Worm (Caenorhabditis elegans) whole organism, late embryonic: Measurements from ENCODE around the gene hnd-1.

ENCODE experiments used
- K02D7.2 ChIP-seq: sonication (generic microtip); optimal IDR thresholded peaks from 2 replicates; lab custom pipeline; 2017; ENCODE audit warnings: mild to moderate bottlenecking, missing genetic modification characterization, missing compliant biosample characterization
- K09A11.1 ChIP-seq: sonication (generic microtip); optimal IDR thresholded peaks from 2 replicates; lab custom pipeline; 2017; ENCODE audit warnings: antibody characterized with exemption, mild to moderate bottlenecking, missing genetic modification characterization, missing compliant biosample characterization; ENCODE audit not compliant: insufficient read depth
- ceh-18 ChIP-seq: sonication (generic microtip); optimal IDR thresholded peaks from 2 replicates; lab custom pipeline; 2016; ENCODE audit warnings: missing genetic modification characterization, missing compliant biosample characterization
- ceh-22 ChIP-seq: sonication (generic microtip); optimal IDR thresholded peaks from 2 replicates; lab custom pipeline; 2017; ENCODE audit warnings: missing biosample characterization, missing genetic modification characterization
- ceh-24 ChIP-seq: sonication (generic microtip); optimal IDR thresholded peaks from 2 replicates; lab custom pipeline; 2016; ENCODE audit warnings: mild to moderate bottlenecking, missing genetic modification characterization, missing compliant biosample characterization
- ceh-45 ChIP-seq: fragments of 200-800 bp; sonication (Bioruptor generic); IDR thresholded peaks from 2 replicates; pipeline ENCODE4 v1.3.6; 2022; ENCODE audit warnings: missing genetic modification reagents, missing genetic modification characterization, missing compliant biosample characterization
- ceh-48 ChIP-seq: sonication (generic microtip); optimal IDR thresholded peaks from 2 replicates; lab custom pipeline; 2016; ENCODE audit warnings: missing genetic modification characterization, inconsistent platforms, missing compliant biosample characterization
- ceh-9 ChIP-seq: sonication (generic microtip); optimal IDR thresholded peaks from 2 replicates; lab custom pipeline; 2016; ENCODE audit warnings: mild to moderate bottlenecking, missing genetic modification characterization, inconsistent platforms, missing compliant biosample characterization
- che-1 ChIP-seq: sonication (generic microtip); optimal IDR thresholded peaks from 2 replicates; lab custom pipeline; 2016; ENCODE audit warnings: mild to moderate bottlenecking, missing genetic modification characterization, missing compliant biosample characterization
- dmd-4 ChIP-seq: sonication (generic microtip); optimal IDR thresholded peaks from 2 replicates; lab custom pipeline; 2016; ENCODE audit warnings: borderline replicate concordance, missing genetic modification characterization, missing compliant biosample characterization
- elt-2 ChIP-seq: sonication (generic microtip); optimal IDR thresholded peaks from 2 replicates; lab custom pipeline; 2016; ENCODE audit warnings: missing genetic modification reagents, missing genetic modification characterization, missing compliant biosample characterization
- eyg-1 ChIP-seq: sonication (generic microtip); optimal IDR thresholded peaks from 2 replicates; lab custom pipeline; 2016; ENCODE audit warnings: missing genotype, missing genetic modification characterization, missing compliant biosample characterization
- fax-1 ChIP-seq: sonication (generic microtip); optimal IDR thresholded peaks from 2 replicates; lab custom pipeline; 2016; ENCODE audit warnings: missing genotype, missing genetic modification characterization, missing compliant biosample characterization
- fkh-10 ChIP-seq: fragments of 150-350 bp; optimal IDR thresholded peaks from 2 replicates; lab custom pipeline; 2014; ENCODE audit warnings: missing biosample characterization, missing genetic modification reagents, missing genetic modification characterization
- hlh-13 ChIP-seq: fragments of 200-800 bp; sonication (Bioruptor generic); optimal IDR thresholded peaks from 2 replicates; lab custom pipeline; 2018; ENCODE audit warnings: mild to moderate bottlenecking, missing genetic modification characterization, missing compliant biosample characterization
- hlh-15 ChIP-seq: sonication (generic microtip); optimal IDR thresholded peaks from 2 replicates; lab custom pipeline; 2016; ENCODE audit warnings: missing genetic modification characterization, missing compliant biosample characterization
- hlh-30 ChIP-seq: sonication (generic microtip); optimal IDR thresholded peaks from 2 replicates; lab custom pipeline; 2017; ENCODE audit warnings: antibody characterized with exemption, missing genetic modification characterization, missing compliant biosample characterization; ENCODE audit not compliant: insufficient read depth
- hlh-6 ChIP-seq: sonication (generic microtip); optimal IDR thresholded peaks from 2 replicates; lab custom pipeline; 2016; ENCODE audit warnings: missing genotype, missing genetic modification characterization, missing compliant biosample characterization
- hlh-8 ChIP-seq: sonication (generic microtip); optimal IDR thresholded peaks from 2 replicates; lab custom pipeline; 2016; ENCODE audit warnings: missing genotype, missing genetic modification characterization, missing compliant biosample characterization
- lin-11 ChIP-seq: fragments of 200-800 bp; sonication (Bioruptor generic); optimal IDR thresholded peaks from 2 replicates; lab custom pipeline; 2018; ENCODE audit warnings: mild to moderate bottlenecking, missing genetic modification characterization, missing compliant biosample characterization
- mec-3 ChIP-seq: sonication (generic microtip); optimal IDR thresholded peaks from 2 replicates; lab custom pipeline; 2016; ENCODE audit warnings: borderline replicate concordance, missing genetic modification characterization, missing compliant biosample characterization
- nhr-232 ChIP-seq: sonication (generic microtip); optimal IDR thresholded peaks from 2 replicates; lab custom pipeline; 2016; ENCODE audit warnings: missing genetic modification characterization, missing compliant biosample characterization
- pax-1 ChIP-seq: fragments of 150-350 bp; optimal IDR thresholded peaks from 2 replicates; lab custom pipeline; 2014; ENCODE audit warnings: missing biosample characterization, missing genetic modification characterization
- pqm-1 ChIP-seq: sonication (generic microtip); optimal IDR thresholded peaks from 2 replicates; lab custom pipeline; 2016; ENCODE audit warnings: missing genetic modification characterization, missing compliant biosample characterization
- rnt-1 ChIP-seq: sonication (generic microtip); optimal IDR thresholded peaks from 2 replicates; lab custom pipeline; 2016; ENCODE audit warnings: missing genetic modification characterization, missing compliant biosample characterization
- syd-9 ChIP-seq: sonication (generic microtip); optimal IDR thresholded peaks from 2 replicates; lab custom pipeline; 2016; ENCODE audit warnings: mild to moderate bottlenecking, missing genetic modification characterization, moderate library complexity, missing compliant biosample characterization
- ttx-3 ChIP-seq: sonication (generic microtip); optimal IDR thresholded peaks from 2 replicates; lab custom pipeline; 2016; ENCODE audit warnings: missing genetic modification reagents, missing genetic modification characterization, missing compliant biosample characterization
- unc-3 ChIP-seq, 2 experiments: fragments of 200-800 bp in 1 of 2; sonication (Bioruptor generic) in 1 of 2; sonication (generic microtip) in 1 of 2; conservative IDR thresholded peaks in 1 of 2; optimal IDR thresholded peaks in 1 of 2; 2 replicates each; pipeline versions ENCODE4 v1.3.6 to Lab custom; 2016 to 2022; ENCODE audit warnings: missing compliant biosample characterization in 2 of 2, missing genetic modification characterization in 2 of 2, missing genetic modification reagents in 1 of 2

hnd-1 gene

ce11 chrX:11725646-11726045, 41.3 kb downstream of the hnd-1 start:
- no peak for TF ChIP-seq pax-1 (tag; lab: Kevin White, UChicago)
- no peak for TF ChIP-seq ceh-22 (tag; lab: Kevin White, UChicago)
- no peak for TF ChIP-seq rnt-1 (tag; lab: Kevin White, UChicago)
- no peak for TF ChIP-seq syd-9 (tag; lab: Kevin White, UChicago)
- TF ChIP-seq che-1 (tag; lab: Kevin White, UChicago), result no peak
- TF ChIP-seq mec-3, result no peak
- no peak for TF ChIP-seq ceh-18 (tag; lab: Kevin White, UChicago)

- no peak for TF ChIP-seq ceh-18 (tag; lab: Kevin White, UChicago)
- TF ChIP-seq hlh-8, result no peak
- no peak for TF ChIP-seq nhr-232
- no peak for TF ChIP-seq hlh-13 (GFP tag; lab: Kevin White, UChicago)
- no peak for TF ChIP-seq ceh-24 (tag; lab: Kevin White, UChicago)
- no peak for TF ChIP-seq pqm-1
- TF ChIP-seq K09A11.1, result no peak
Measured at ce11 chrX:11726450-11726849, 42.1 kb downstream of the hnd-1 start.

- TF ChIP-seq hlh-6 (tag; lab: Kevin White, UChicago) (no peak), pqm-1 (no peak), hlh-30 (peak; percentile 4), hlh-8 (no peak), elt-2 (tag; lab: Kevin White, UChicago) (peak; percentile 72), ceh-45 (no peak), K02D7.2 (tag; lab: Kevin White, UChicago) (no peak), syd-9 (tag; lab: Kevin White, UChicago) (no peak)
Measured at ce11 chrX:11727761-11728160, 43.4 kb downstream of the hnd-1 start, which contains the start of the genes gst-42 and D1053.2. gst-42 (minus strand) TSS chrX:11727936. D1053.2 (plus strand) TSS chrX:11728151.

- TF ChIP-seq lin-11 (tag; lab: Kevin White, UChicago) (no peak), dmd-4 (tag; lab: Kevin White, UChicago) (no peak), ceh-48 (tag; lab: Kevin White, UChicago) (no peak)
Measured at ce11 chrX:11732752-11733151, 48.4 kb downstream of the hnd-1 start.

- TF ChIP-seq K09A11.1, result no peak
- no peak for TF ChIP-seq mec-3
- no peak for TF ChIP-seq pqm-1
- TF ChIP-seq ttx-3 (tag; lab: Kevin White, UChicago), result no peak
- no peak for TF ChIP-seq hlh-15 (tag; lab: Kevin White, UChicago)
- no peak for TF ChIP-seq eyg-1 (tag; lab: Kevin White, UChicago)
- TF ChIP-seq ceh-22 (tag; lab: Kevin White, UChicago), result no peak
- no peak for TF ChIP-seq unc-3 (GFP tag; conservative IDR thresholded peaks at IDR 0.05; lab: Robert Waterston, UW)
- no peak for TF ChIP-seq unc-3 (tag; optimal IDR thresholded peaks at IDR 0.05; lab: Kevin White, UChicago)
- TF ChIP-seq fax-1, result no peak
- TF ChIP-seq fkh-10 (GFP tag; lab: Kevin White, UChicago), result no peak
- TF ChIP-seq ceh-9 (tag; lab: Kevin White, UChicago), result no peak
Measured at ce11 chrX:11734110-11734509, 49.7 kb downstream of the hnd-1 start.
